Fruit fly (Drosophila melanogaster) whole organism, embryonic: ENCODE measurements around the gene Nepl9.

Experiments
- Awh ChIP-seq: fragments of 200-800 bp; sonication (Bioruptor generic); IDR thresholded peaks from 2 replicates; pipeline ENCODE4, ENCODE4 v1.3.6; 2022; ENCODE audit warnings: missing biosample characterization, missing genetic modification characterization
- B-H1 ChIP-seq: fragments of 200-800 bp; sonication (Bioruptor generic); IDR thresholded peaks from 3 replicates; pipeline ENCODE4 v1.3.6; 2022; ENCODE audit warnings: missing biosample characterization, missing genetic modification characterization
- B-H2 ChIP-seq: fragments of 200-800 bp; sonication (Bioruptor generic); optimal IDR thresholded peaks from 2 replicates; lab custom pipeline; 2018; ENCODE audit warnings: missing biosample characterization, mild to moderate bottlenecking, missing genetic modification characterization
- C15 ChIP-seq: fragments of 200-800 bp; sonication (Bioruptor generic); IDR thresholded peaks from 3 replicates; pipeline ENCODE4 v1.3.6; 2022; ENCODE audit warnings: missing biosample characterization, missing genetic modification characterization
- CG10209 ChIP-seq: fragments of 200-800 bp; sonication (Bioruptor generic); optimal IDR thresholded peaks from 3 replicates; lab custom pipeline; 2017; ENCODE audit warnings: missing biosample characterization, mild to moderate bottlenecking, missing genetic modification characterization, missing genetic modification reagents
- CG10267 ChIP-seq: fragments of 200-800 bp; sonication (Bioruptor generic); optimal IDR thresholded peaks from 2 replicates; lab custom pipeline; 2018; ENCODE audit warnings: missing biosample characterization, mild to moderate bottlenecking, missing genetic modification characterization, moderate library complexity
- CG10959 ChIP-seq: fragments of 200-800 bp; sonication (Bioruptor generic); IDR thresholded peaks from 2 replicates; pipeline ENCODE4 v1.3.6; 2022; ENCODE audit warnings: missing biosample characterization, missing genetic modification characterization
- CG11695 ChIP-seq: fragments of 200-800 bp; sonication (Bioruptor generic); IDR thresholded peaks from 3 replicates; pipeline ENCODE4 v1.3.6; 2022; ENCODE audit warnings: missing biosample characterization, missing genetic modification characterization
- CG12104 ChIP-seq: fragments of 200-800 bp; sonication (Bioruptor generic); optimal IDR thresholded peaks from 3 replicates; lab custom pipeline; 2016; ENCODE audit warnings: missing biosample characterization, missing genetic modification characterization
- CG12155 ChIP-seq: fragments of 200-800 bp; sonication (Bioruptor generic); optimal IDR thresholded peaks from 3 replicates; lab custom pipeline; 2016; ENCODE audit warnings: missing biosample characterization, missing genetic modification characterization
- CG12769 ChIP-seq: fragments of 200-800 bp; sonication (Bioruptor generic); optimal IDR thresholded peaks from 2 replicates; lab custom pipeline; 2019; ENCODE audit warnings: missing biosample characterization, mild to moderate bottlenecking, missing genetic modification characterization, moderate library complexity
- CG12942 ChIP-seq: fragments of 200-800 bp; sonication (Bioruptor generic); optimal IDR thresholded peaks from 3 replicates; lab custom pipeline; 2016; ENCODE audit warnings: missing biosample characterization, missing genetic modification characterization
- CG13424 ChIP-seq: fragments of 200-800 bp; sonication (Bioruptor generic); optimal IDR thresholded peaks from 2 replicates; lab custom pipeline; 2019; ENCODE audit warnings: missing biosample characterization, mild to moderate bottlenecking, missing genetic modification characterization, moderate library complexity
- CG17829 ChIP-seq: fragments of 200-800 bp; optimal IDR thresholded peaks from 2 replicates; lab custom pipeline; 2019; ENCODE audit warnings: missing biosample characterization, mild to moderate bottlenecking, missing genetic modification characterization, moderate library complexity
- CG17912 ChIP-seq: fragments of 200-800 bp; sonication (Bioruptor generic); optimal IDR thresholded peaks from 2 replicates; lab custom pipeline; 2018; ENCODE audit warnings: missing biosample characterization, mild to moderate bottlenecking, missing genetic modification characterization
- CG2199 ChIP-seq: fragments of 200-800 bp; sonication (Bioruptor generic); IDR thresholded peaks from 3 replicates; pipeline ENCODE4 v1.3.6; 2022; ENCODE audit warnings: missing biosample characterization, missing genetic modification characterization
- CG3726 ChIP-seq: fragments of 200-800 bp; sonication (Bioruptor generic); IDR thresholded peaks from 3 replicates; pipeline ENCODE4, ENCODE4 v1.3.6; 2022; ENCODE audit warnings: missing biosample characterization, missing genetic modification characterization
- CG3995 ChIP-seq: fragments of 200-800 bp; sonication (Bioruptor generic); optimal IDR thresholded peaks from 3 replicates; lab custom pipeline; 2016; ENCODE audit warnings: missing biosample characterization, missing genetic modification characterization
- CG7556 ChIP-seq: fragments of 200-800 bp; sonication (Bioruptor generic); optimal IDR thresholded peaks from 2 replicates; lab custom pipeline; 2017; ENCODE audit warnings: missing biosample characterization, mild to moderate bottlenecking, missing genetic modification characterization
- CG9727 ChIP-seq: fragments of 200-800 bp; sonication (Bioruptor generic); optimal IDR thresholded peaks from 3 replicates; lab custom pipeline; 2017; ENCODE audit warnings: missing biosample characterization, mild to moderate bottlenecking, missing genetic modification characterization
- Dp ChIP-seq: fragments of 200-800 bp; sonication (Bioruptor generic); optimal IDR thresholded peaks from 2 replicates; lab custom pipeline; 2018; ENCODE audit warnings: missing biosample characterization, mild to moderate bottlenecking, missing genetic modification characterization, moderate library complexity
- Eip74EF ChIP-seq, 2 experiments: fragments of 200-800 bp in 1 of 2; fragments of >200 bp in 1 of 2; sonication (Bioruptor generic) in 1 of 2; optimal IDR thresholded peaks; 2 replicates each; lab custom pipeline; 2017 to 2019; ENCODE audit warnings: missing biosample characterization in 2 of 2, missing genetic modification characterization in 2 of 2, mild to moderate bottlenecking in 1 of 2, moderate library complexity in 1 of 2
- Jarid2 ChIP-seq: fragments of 200-800 bp; sonication (Bioruptor generic); optimal IDR thresholded peaks from 3 replicates; lab custom pipeline; 2017; ENCODE audit warnings: mild to moderate bottlenecking, missing biosample characterization, missing genetic modification reagents, missing genetic modification characterization
- Lhr ChIP-seq: fragments of 200-800 bp; sonication (Bioruptor generic); optimal IDR thresholded peaks from 3 replicates; lab custom pipeline; 2017; ENCODE audit warnings: mild to moderate bottlenecking, missing biosample characterization, missing genetic modification reagents, missing genetic modification characterization
- MTF-1 ChIP-seq: fragments of 200-800 bp; sonication (Bioruptor generic); optimal IDR thresholded peaks from 2 replicates; lab custom pipeline; 2018; ENCODE audit warnings: missing biosample characterization, mild to moderate bottlenecking, missing genetic modification characterization, borderline replicate concordance
- NFAT ChIP-seq: fragments of 200-800 bp; sonication (Bioruptor generic); IDR thresholded peaks from 2 replicates; pipeline ENCODE4 v1.3.6; 2022; ENCODE audit warnings: missing biosample characterization, missing genetic modification characterization
- Neu2 ChIP-seq: fragments of 200-800 bp; sonication (Bioruptor generic); optimal IDR thresholded peaks from 3 replicates; lab custom pipeline; 2016; ENCODE audit warnings: missing biosample characterization, missing genetic modification characterization, borderline replicate concordance
- Nf-YA ChIP-seq: fragments of 200-800 bp; sonication (Bioruptor generic); IDR thresholded peaks from 2 replicates; pipeline ENCODE4 v1.3.6; 2022; ENCODE audit warnings: missing biosample characterization, missing genetic modification characterization
- PHDP ChIP-seq: fragments of 200-800 bp; sonication (Bioruptor generic); optimal IDR thresholded peaks from 3 replicates; lab custom pipeline; 2018; ENCODE audit warnings: missing biosample characterization, mild to moderate bottlenecking, missing genetic modification characterization, moderate library complexity
- Vsx1 ChIP-seq: fragments of 200-800 bp; sonication (Bioruptor generic); optimal IDR thresholded peaks from 2 replicates; lab custom pipeline; 2017; ENCODE audit warnings: missing biosample characterization, mild to moderate bottlenecking, missing genetic modification characterization, missing genetic modification reagents
- aop ChIP-seq: fragments of 200-800 bp; sonication (Bioruptor generic); IDR thresholded peaks from 2 replicates; pipeline ENCODE4 v1.3.6; 2022; ENCODE audit warnings: missing biosample characterization, missing genetic modification characterization
- ara ChIP-seq: fragments of 200-800 bp; sonication (Bioruptor generic); IDR thresholded peaks from 2 replicates; pipeline ENCODE4 v1.3.6; 2022; ENCODE audit warnings: missing biosample characterization, missing genetic modification characterization
- caup ChIP-seq: fragments of 200-800 bp; sonication (Bioruptor generic); optimal IDR thresholded peaks from 3 replicates; lab custom pipeline; 2017; ENCODE audit warnings: missing biosample characterization, mild to moderate bottlenecking, missing genetic modification characterization, moderate library complexity; ENCODE audit not compliant: severe bottlenecking
- dati ChIP-seq: fragments of 200-800 bp; sonication (Bioruptor generic); IDR thresholded peaks from 2 replicates; pipeline ENCODE4 v1.3.6; 2022; ENCODE audit warnings: missing biosample characterization, missing genetic modification characterization
- dmrt11E ChIP-seq: fragments of 200-800 bp; sonication (Bioruptor generic); optimal IDR thresholded peaks from 3 replicates; lab custom pipeline; 2018; ENCODE audit warnings: missing biosample characterization, mild to moderate bottlenecking, missing genetic modification characterization, moderate library complexity
- fd96Cb ChIP-seq: fragments of 200-800 bp; sonication (Bioruptor generic); optimal IDR thresholded peaks from 2 replicates; lab custom pipeline; 2018; ENCODE audit warnings: missing biosample characterization, mild to moderate bottlenecking, missing genetic modification characterization, moderate library complexity
- grn ChIP-seq: fragments of 200-800 bp; sonication (Bioruptor generic); optimal IDR thresholded peaks from 3 replicates; lab custom pipeline; 2017; ENCODE audit warnings: missing biosample characterization, missing genetic modification characterization
- gsb-n ChIP-seq: fragments of 200-800 bp; sonication (Bioruptor generic); optimal IDR thresholded peaks from 3 replicates; lab custom pipeline; 2018; ENCODE audit warnings: missing biosample characterization, mild to moderate bottlenecking, missing genetic modification characterization
- jing ChIP-seq: fragments of 200-800 bp; sonication (Bioruptor generic); optimal IDR thresholded peaks from 2 replicates; lab custom pipeline; 2018; ENCODE audit warnings: missing biosample characterization, mild to moderate bottlenecking, missing genetic modification characterization
- pnt ChIP-seq: fragments of 200-800 bp; sonication (Bioruptor generic); optimal IDR thresholded peaks from 3 replicates; lab custom pipeline; 2016; ENCODE audit warnings: missing biosample characterization, missing genetic modification characterization
- run ChIP-seq: fragments of 200-800 bp; sonication (Bioruptor generic); optimal IDR thresholded peaks from 3 replicates; lab custom pipeline; 2018; ENCODE audit warnings: missing biosample characterization, mild to moderate bottlenecking, missing genetic modification characterization
- salm ChIP-seq: fragments of 200-800 bp; sonication (Bioruptor generic); optimal IDR thresholded peaks from 2 replicates; lab custom pipeline; 2018; ENCODE audit warnings: missing biosample characterization, mild to moderate bottlenecking, missing genetic modification characterization
- sens ChIP-seq: fragments of 200-800 bp; sonication (Bioruptor generic); peaks from one replicate; lab custom pipeline; 2016; ENCODE audit warnings: missing biosample characterization, missing genetic modification characterization
- sob ChIP-seq: fragments of 200-800 bp; sonication (Bioruptor generic); IDR thresholded peaks from 2 replicates; pipeline ENCODE4 v1.3.6; 2022; ENCODE audit warnings: missing biosample characterization, missing genetic modification characterization
- tio ChIP-seq: fragments of 200-800 bp; sonication (Bioruptor generic); optimal IDR thresholded peaks from 2 replicates; lab custom pipeline; 2017; ENCODE audit warnings: missing biosample characterization, missing genetic modification characterization, inconsistent platforms
- twi ChIP-seq: fragments of 200-800 bp; optimal IDR thresholded peaks from 2 replicates; lab custom pipeline; 2019; ENCODE audit warnings: missing biosample characterization, mild to moderate bottlenecking, missing genetic modification characterization, moderate library complexity
- vvl ChIP-seq: fragments of 200-800 bp; sonication (Bioruptor generic); IDR thresholded peaks from 2 replicates; pipeline ENCODE4 v1.3.6; 2022; ENCODE audit warnings: missing biosample characterization, missing genetic modification characterization
- zfh1 ChIP-seq: fragments of 200-800 bp; sonication (Bioruptor generic); IDR thresholded peaks from 3 replicates; pipeline ENCODE4 v1.3.6; 2022; ENCODE audit warnings: missing biosample characterization, missing genetic modification characterization

Nepl9 gene

dm6 chr2L:16815989-16816749 lies 20.9 kb downstream of the Nepl9 start, which contains the start of gene mdy (continued):
- TF ChIP-seq vvl (peak; percentile 75), B-H1 (GFP tag; lab: Robert Waterston, UW) (no peak), sens (GFP tag; lab: Kevin White, UChicago) (peak; percentile 92), CG11695 (GFP tag; lab: Robert Waterston, UW) (peak; percentile 48; the same call in 2 of the 3 replicates), grn (GFP tag; lab: Kevin White, UChicago) (no peak), gsb-n (tag; lab: Kevin White, UChicago) (peak; percentile 36), Jarid2 (no peak), Lhr (GFP tag; lab: Kevin White, UChicago) (peak; percentile 79), CG3726 (GFP tag; lab: Robert Waterston, UW) (0 out of 3 replicates have a peak, but pooled peaks have one; percentile 9), dmrt11E (tag; lab: Kevin White, UChicago) (peak; percentile 52), zfh1 (GFP tag; lab: Robert Waterston, UW) (peak; percentile 60; the same call in 2 of the 3 replicates), aop (GFP tag; lab: Robert Waterston, UW) (no peak), CG12104 (GFP tag; lab: Kevin White, UChicago) (peak; percentile 56), CG9727 (GFP tag; lab: Kevin White, UChicago) (peak; percentile 54), run (tag; lab: Kevin White, UChicago) (no peak), PHDP (peak; percentile 58), tio (GFP tag; lab: Kevin White, UChicago) (peak; percentile 41), Vsx1 (GFP tag; lab: Kevin White, UChicago) (peak; percentile 31), ara (GFP tag; lab: Robert Waterston, UW) (peak; percentile 64), dati (GFP tag; lab: Robert Waterston, UW) (peak; percentile 45; the same call in 1 of the 2 replicates), caup (peak; percentile 42), Eip74EF (GFP tag; optimal IDR thresholded peaks at IDR 0.05; lab: Kevin White, UChicago) (peak in 1 of 2 experiments; percentile 17), CG12155 (GFP tag; lab: Kevin White, UChicago) (peak; percentile 41), CG10959 (peak; percentile 26; the same call in 1 of the 2 replicates), CG12769 (tag; lab: Kevin White, UChicago) (peak; percentile 56), salm (tag; lab: Kevin White, UChicago) (no peak), sob (GFP tag; lab: Robert Waterston, UW) (peak; percentile 23; the same call in 1 of the 2 replicates), CG2199 (GFP tag; lab: Robert Waterston, UW) (0 out of 3 replicates have a peak, but pooled peaks have one; percentile 61), NFAT (GFP tag; lab: Robert Waterston, UW) (peak; percentile 86), fd96Cb (tag; lab: Kevin White, UChicago) (peak; percentile 12), CG17829 (tag; lab: Kevin White, UChicago) (peak; percentile 48), jing (GFP tag; lab: Kevin White, UChicago) (no peak), Nf-YA (GFP tag; lab: Robert Waterston, UW) (peak; percentile 55; the same call in 1 of the 2 replicates), CG7556 (GFP tag; lab: Kevin White, UChicago) (peak; percentile 59), Neu2 (no peak), C15 (no peak), B-H2 (GFP tag; lab: Kevin White, UChicago) (peak; percentile 24), CG17912 (GFP tag; lab: Kevin White, UChicago) (no peak), MTF-1 (GFP tag; lab: Kevin White, UChicago) (peak; percentile 31), CG10267 (tag; lab: Kevin White, UChicago) (peak; percentile 62), twi (tag; lab: Kevin White, UChicago) (no peak), CG3995 (no peak), CG10209 (GFP tag; lab: Kevin White, UChicago) (peak; percentile 51), Awh (GFP tag; lab: Robert Waterston, UW) (0 out of 2 replicates have a peak, but pooled peaks have one; percentile 13), CG12942 (GFP tag; lab: Kevin White, UChicago) (peak; percentile 39), pnt (GFP tag; lab: Kevin White, UChicago) (peak; percentile 49), CG13424 (peak; percentile 65), Dp (peak; percentile 89)
